Fruit fly (Drosophila melanogaster) whole organism, pupa: ENCODE results near the gene CG18649.

Experiments used
- CG13204 ChIP-seq: fragments of 200-800 bp; sonication (Bioruptor generic); optimal IDR thresholded peaks from 2 replicates; lab custom pipeline; 2018; ENCODE audit warnings: missing biosample characterization, mild to moderate bottlenecking, missing genetic modification characterization, moderate library complexity
- CG32121 ChIP-seq: fragments of 200-800 bp; sonication (Bioruptor generic); IDR thresholded peaks from 2 replicates; pipeline ENCODE4 v1.3.6; 2022; ENCODE audit warnings: missing biosample characterization, missing genetic modification characterization
- CG8159 ChIP-seq: fragments of 200-800 bp; sonication (Bioruptor generic); optimal IDR thresholded peaks from 3 replicates; lab custom pipeline; 2018; ENCODE audit warnings: missing biosample characterization, mild to moderate bottlenecking, missing genetic modification characterization, moderate library complexity
- CG8301 ChIP-seq: fragments of 200-800 bp; sonication (Bioruptor generic); optimal IDR thresholded peaks from 2 replicates; lab custom pipeline; 2018; ENCODE audit warnings: missing biosample characterization, mild to moderate bottlenecking, missing genetic modification characterization
- EcR ChIP-seq: fragments of 200-800 bp; sonication (Bioruptor generic); optimal IDR thresholded peaks from 3 replicates; lab custom pipeline; 2019; ENCODE audit warnings: missing biosample characterization, missing genetic modification characterization, mild to moderate bottlenecking, moderate library complexity, missing genetic modification reagents
- Pif1A ChIP-seq: fragments of 200-800 bp; sonication (Bioruptor generic); optimal IDR thresholded peaks from 3 replicates; lab custom pipeline; 2016; ENCODE audit warnings: missing biosample characterization, missing genetic modification characterization
- Snoo ChIP-seq: fragments of 200-800 bp; sonication (Bioruptor generic); optimal IDR thresholded peaks from 3 replicates; lab custom pipeline; 2017; ENCODE audit warnings: missing biosample characterization, mild to moderate bottlenecking, missing genetic modification characterization, inconsistent platforms
- fd96Ca ChIP-seq: fragments of 200-800 bp; sonication (Bioruptor generic); IDR thresholded peaks from 3 replicates; pipeline ENCODE4 v1.3.6; 2022; ENCODE audit warnings: missing biosample characterization, missing genetic modification characterization
- gl ChIP-seq: fragments of 200-800 bp; sonication (Bioruptor generic); optimal IDR thresholded peaks from 2 replicates; lab custom pipeline; 2018; ENCODE audit warnings: missing biosample characterization, mild to moderate bottlenecking, missing genetic modification characterization

- TF ChIP-seq fd96Ca (GFP tag; lab: Robert Waterston, UW) (no peak), Snoo (no peak), CG8159 (no peak), EcR (GFP tag; lab: Kevin White, UChicago) (no peak), CG13204 (no peak), CG8301 (no peak), Pif1A (GFP tag; lab: Kevin White, UChicago) (no peak), CG32121 (GFP tag; lab: Robert Waterston, UW) (no peak), gl (no peak)
Measured at dm6 chr3L:15050706-15051105, 3.2 kb downstream of the CG18649 start, which contains the start of gene CG12310.
